Worm (Caenorhabditis elegans) whole organism, young adult: Measurements from ENCODE around the gene T15H9.5.

Experiments
- D2030.7 ChIP-seq: fragments of 200-800 bp; sonication (Bioruptor generic); IDR thresholded peaks from 2 replicates; pipeline ENCODE4 v1.3.6; 2022; ENCODE audit warnings: missing genetic modification reagents, missing genetic modification characterization, missing compliant biosample characterization
- F22D6.2 ChIP-seq: sonication (generic microtip); optimal IDR thresholded peaks from 2 replicates; lab custom pipeline; 2016; ENCODE audit warnings: mild to moderate bottlenecking, missing genetic modification characterization, missing compliant biosample characterization
- F33H1.4 ChIP-seq: fragments of 200-800 bp; sonication (Bioruptor generic); IDR thresholded peaks from 2 replicates; pipeline ENCODE4 v1.3.6; 2022; ENCODE audit warnings: missing genetic modification reagents, missing genetic modification characterization, missing compliant biosample characterization
- F39B2.1 ChIP-seq: fragments of 200-800 bp; sonication (Bioruptor generic); IDR thresholded peaks from 2 replicates; pipeline ENCODE4 v1.3.6; 2022; ENCODE audit warnings: missing genetic modification reagents, missing genetic modification characterization, missing compliant biosample characterization
- ZK185.1 ChIP-seq: sonication (generic microtip); optimal IDR thresholded peaks from 2 replicates; lab custom pipeline; 2016; ENCODE audit warnings: mild to moderate bottlenecking, missing genetic modification characterization, missing compliant biosample characterization; ENCODE audit not compliant: poor library complexity, severe bottlenecking
- akir-1 ChIP-seq: fragments of 200-800 bp; sonication (Bioruptor generic); optimal IDR thresholded peaks from 2 replicates; lab custom pipeline; 2018; ENCODE audit warnings: mild to moderate bottlenecking, missing genetic modification characterization, moderate library complexity, missing compliant biosample characterization
- aptf-3 ChIP-seq: fragments of 200-800 bp; sonication (Bioruptor generic); IDR thresholded peaks from 2 replicates; pipeline ENCODE4 v1.3.6; 2022; ENCODE audit warnings: missing genetic modification characterization, missing compliant biosample characterization
- ceh-100 ChIP-seq: fragments of 200-800 bp; sonication (Bioruptor generic); IDR thresholded peaks from 2 replicates; pipeline ENCODE4 v1.3.6; 2022; ENCODE audit warnings: missing genetic modification reagents, missing genetic modification characterization, missing compliant biosample characterization
- ceh-91 ChIP-seq: fragments of 200-800 bp; sonication (Bioruptor generic); IDR thresholded peaks from 2 replicates; pipeline ENCODE4 v1.3.6; 2022; ENCODE audit warnings: missing genetic modification reagents, missing genetic modification characterization, missing compliant biosample characterization
- chd-7 ChIP-seq: sonication (generic microtip); optimal IDR thresholded peaks from 2 replicates; lab custom pipeline; 2016; ENCODE audit warnings: mild to moderate bottlenecking, missing genetic modification characterization, moderate library complexity, missing compliant biosample characterization
- die-1 ChIP-seq: sonication (generic microtip); optimal IDR thresholded peaks from 2 replicates; lab custom pipeline; 2016; ENCODE audit warnings: missing genotype, mild to moderate bottlenecking, missing genetic modification characterization, missing compliant biosample characterization
- dox-1 ChIP-seq: fragments of 200-800 bp; sonication (Bioruptor generic); IDR thresholded peaks from 2 replicates; pipeline ENCODE4 v1.3.6; 2022; ENCODE audit warnings: missing genetic modification reagents, missing genetic modification characterization, missing compliant biosample characterization
- egl-18 ChIP-seq: fragments of 200-800 bp; sonication (Bioruptor generic); IDR thresholded peaks from 2 replicates; pipeline ENCODE4 v1.3.6; 2022; ENCODE audit warnings: missing genetic modification reagents, missing genetic modification characterization, missing compliant biosample characterization
- egl-44 ChIP-seq: fragments of 200-800 bp; sonication (Bioruptor generic); IDR thresholded peaks from 2 replicates; pipeline ENCODE4 v1.3.6; 2022; ENCODE audit warnings: missing genetic modification reagents, missing genetic modification characterization, missing compliant biosample characterization
- egrh-3 ChIP-seq: fragments of 200-800 bp; sonication (Bioruptor generic); IDR thresholded peaks from 2 replicates; pipeline ENCODE4 v1.3.6; 2022; ENCODE audit warnings: missing genetic modification reagents, missing genetic modification characterization, missing compliant biosample characterization
- ets-4 ChIP-seq: fragments of 200-800 bp; sonication (Bioruptor generic); optimal IDR thresholded peaks from 2 replicates; lab custom pipeline; 2018; ENCODE audit warnings: mild to moderate bottlenecking, missing genetic modification characterization, missing compliant biosample characterization
- gei-17 ChIP-seq: fragments of 200-800 bp; sonication (Bioruptor generic); optimal IDR thresholded peaks from 2 replicates; lab custom pipeline; 2018; ENCODE audit warnings: mild to moderate bottlenecking, missing genetic modification characterization, missing compliant biosample characterization
- him-1 ChIP-seq: sonication (generic microtip); optimal IDR thresholded peaks from 2 replicates; lab custom pipeline; 2016; ENCODE audit warnings: missing genotype, missing genetic modification reagents, missing genetic modification characterization, missing compliant biosample characterization
- hmg-1.2 ChIP-seq: fragments of 200-800 bp; sonication (Bioruptor generic); IDR thresholded peaks from 2 replicates; pipeline ENCODE4 v1.3.6; 2022; ENCODE audit warnings: missing genetic modification reagents, missing genetic modification characterization, missing compliant biosample characterization
- hsf-1 ChIP-seq: fragments of 200-800 bp; sonication (Bioruptor generic); IDR thresholded peaks from 2 replicates; pipeline ENCODE4 v1.3.6; 2022; ENCODE audit warnings: missing genetic modification reagents, missing genetic modification characterization, missing compliant biosample characterization
- let-607 ChIP-seq, 2 experiments: fragments of 200-800 bp in 1 of 2; sonication (Bioruptor generic) in 1 of 2; sonication (generic microtip) in 1 of 2; optimal IDR thresholded peaks; 2 replicates each; lab custom pipeline; 2016 to 2018; ENCODE audit warnings: mild to moderate bottlenecking in 2 of 2, missing compliant biosample characterization in 2 of 2, missing genetic modification characterization in 2 of 2, moderate library complexity in 2 of 2, missing genotype in 1 of 2
- lin-54 ChIP-seq: fragments of 200-800 bp; sonication (Bioruptor generic); optimal IDR thresholded peaks from 2 replicates; lab custom pipeline; 2018; ENCODE audit warnings: mild to moderate bottlenecking, missing genetic modification characterization, missing compliant biosample characterization
- lsl-1 ChIP-seq: fragments of 200-800 bp; sonication (Bioruptor generic); optimal IDR thresholded peaks from 2 replicates; lab custom pipeline; 2018; ENCODE audit warnings: mild to moderate bottlenecking, missing genetic modification characterization, moderate library complexity, missing compliant biosample characterization
- madf-3 ChIP-seq: fragments of 200-800 bp; sonication (Bioruptor generic); IDR thresholded peaks from 2 replicates; pipeline ENCODE4 v1.3.6; 2022; ENCODE audit warnings: missing genetic modification reagents, missing genetic modification characterization, missing compliant biosample characterization
- madf-6 ChIP-seq: fragments of 200-800 bp; sonication (Bioruptor generic); IDR thresholded peaks from 2 replicates; pipeline ENCODE4 v1.3.6; 2022; ENCODE audit warnings: missing genetic modification reagents, missing genetic modification characterization, missing compliant biosample characterization
- madf-8 ChIP-seq: fragments of 200-800 bp; sonication (Bioruptor generic); conservative IDR thresholded peaks from 2 replicates; pipeline ENCODE4 v1.3.6; 2022; ENCODE audit warnings: missing genetic modification reagents, missing genetic modification characterization, missing compliant biosample characterization
- mcd-1 ChIP-seq: fragments of 200-800 bp; sonication (Bioruptor generic); IDR thresholded peaks from 2 replicates; pipeline ENCODE4 v1.3.6; 2022; ENCODE audit warnings: missing genetic modification reagents, missing genetic modification characterization, missing compliant biosample characterization
- mel-28 ChIP-seq: sonication (generic microtip); optimal IDR thresholded peaks from 2 replicates; lab custom pipeline; 2016; ENCODE audit warnings: borderline replicate concordance, mild to moderate bottlenecking, missing genetic modification characterization, missing compliant biosample characterization
- nhr-120 ChIP-seq: fragments of 200-800 bp; sonication (Bioruptor generic); IDR thresholded peaks from 2 replicates; pipeline ENCODE4 v1.3.6; 2022; ENCODE audit warnings: missing genetic modification characterization, missing compliant biosample characterization
- pbrm-1 ChIP-seq: fragments of 200-800 bp; sonication (Bioruptor generic); IDR thresholded peaks from 2 replicates; pipeline ENCODE4 v1.3.6; 2022; ENCODE audit warnings: missing genetic modification reagents, missing genetic modification characterization, missing compliant biosample characterization
- sdz-38 ChIP-seq: sonication (generic microtip); optimal IDR thresholded peaks from 2 replicates; lab custom pipeline; 2016; ENCODE audit warnings: missing genotype, missing genetic modification characterization, missing compliant biosample characterization
- sea-2 ChIP-seq: fragments of 200-800 bp; sonication (Bioruptor generic); IDR thresholded peaks from 2 replicates; pipeline ENCODE4 v1.3.6; 2022; ENCODE audit warnings: missing genetic modification characterization, missing compliant biosample characterization
- snpc-1.1 ChIP-seq: sonication (generic microtip); optimal IDR thresholded peaks from 2 replicates; lab custom pipeline; 2017; ENCODE audit warnings: missing genetic modification characterization, mild to moderate bottlenecking, missing compliant biosample characterization, antibody characterized with exemption, moderate library complexity, missing genotype, missing genetic modification reagents; ENCODE audit not compliant: insufficient read depth
- snpc-1.3 ChIP-seq: sonication (generic microtip); optimal IDR thresholded peaks from 2 replicates; lab custom pipeline; 2017; ENCODE audit warnings: missing genetic modification characterization, mild to moderate bottlenecking, missing compliant biosample characterization, antibody characterized with exemption, moderate library complexity, missing genotype, missing genetic modification reagents; ENCODE audit not compliant: insufficient read depth
- somi-1 ChIP-seq: fragments of 200-800 bp; sonication (Bioruptor generic); optimal IDR thresholded peaks from 2 replicates; lab custom pipeline; 2018; ENCODE audit warnings: mild to moderate bottlenecking, missing genetic modification characterization, missing compliant biosample characterization
- tlf-1 ChIP-seq: fragments of 200-800 bp; sonication (Bioruptor generic); optimal IDR thresholded peaks from 2 replicates; lab custom pipeline; 2018; ENCODE audit warnings: mild to moderate bottlenecking, missing genetic modification characterization, missing compliant biosample characterization
- zfh-2 ChIP-seq: fragments of 200-800 bp; sonication (Bioruptor generic); conservative IDR thresholded peaks from 2 replicates; pipeline ENCODE4 v1.3.6; 2022; ENCODE audit warnings: missing genetic modification reagents, missing genetic modification characterization, missing compliant biosample characterization
- ztf-3 ChIP-seq: fragments of 200-800 bp; sonication (Bioruptor generic); optimal IDR thresholded peaks from 2 replicates; lab custom pipeline; 2018; ENCODE audit warnings: mild to moderate bottlenecking, missing genetic modification characterization, missing compliant biosample characterization

T15H9.5 gene

ce11 chrII:9644438-9644837 is 33.2 kb upstream of the T15H9.5 start, which contains the start of gene fzr-1:
Gene fzr-1, minus strand, starts transcription at chrII:9644466.
- TF ChIP-seq ceh-91 (GFP tag; lab: Robert Waterston, UW) (no peak), zfh-2 (GFP tag; lab: Robert Waterston, UW) (no peak), pbrm-1 (GFP tag; lab: Robert Waterston, UW) (no peak), akir-1 (GFP tag; lab: Kevin White, UChicago) (no peak), ztf-3 (GFP tag; lab: Kevin White, UChicago) (no peak), ets-4 (GFP tag; lab: Kevin White, UChicago) (no peak), dox-1 (no peak), him-1 (no peak), lin-54 (GFP tag; lab: Kevin White, UChicago) (no peak), let-607 (tag; optimal IDR thresholded peaks at IDR 0.05; lab: Kevin White, UChicago) (no peak), chd-7 (no peak), nhr-120 (GFP tag; lab: Robert Waterston, UW) (no peak), sea-2 (GFP tag; lab: Robert Waterston, UW) (no peak), gei-17 (GFP tag; lab: Kevin White, UChicago) (no peak), mel-28 (no peak), somi-1 (GFP tag; lab: Kevin White, UChicago) (no peak), tlf-1 (GFP tag; lab: Kevin White, UChicago) (no peak), snpc-1.1 (tag; lab: Kevin White, UChicago) (no peak), mcd-1 (GFP tag; lab: Robert Waterston, UW) (no peak)

ce11 chrII:9636300-9636699 is 25.1 kb upstream of the T15H9.5 start, which contains the start of gene ZK1307.7:
Gene ZK1307.7, plus strand, starts transcription at chrII:9636600.
- TF ChIP-seq madf-8 (GFP tag; lab: Robert Waterston, UW): no peak

- peak; percentile 28 for TF ChIP-seq madf-6
- TF ChIP-seq F33H1.4 (GFP tag; lab: Robert Waterston, UW): peak; percentile 60
- peak; percentile 21; the same call in 1 of the 2 replicates for TF ChIP-seq D2030.7 (GFP tag; lab: Robert Waterston, UW)
- TF ChIP-seq madf-3 (GFP tag; lab: Robert Waterston, UW): peak; percentile 70; the same call in 1 of the 2 replicates
- TF ChIP-seq aptf-3 (GFP tag; lab: Robert Waterston, UW): 0 out of 2 replicates have a peak, but pooled peaks have one; percentile 22
- TF ChIP-seq dox-1: peak; percentile 33; the same call in 1 of the 2 replicates
- peak; percentile 14; the same call in 1 of the 2 replicates for TF ChIP-seq egrh-3
- peak; percentile 95 for TF ChIP-seq hsf-1 (GFP tag; lab: Robert Waterston, UW)
Measured at ce11 chrII:9633956-9634560, 22.8 kb upstream of the T15H9.5 start.

ce11 chrII:9625930-9626329 is 14.7 kb upstream of the T15H9.5 start:
- TF ChIP-seq ztf-3 (GFP tag; lab: Kevin White, UChicago) (no peak), egl-44 (no peak)

- TF ChIP-seq egrh-3: no peak
- no peak for TF ChIP-seq ceh-100 (GFP tag; lab: Robert Waterston, UW)
- TF ChIP-seq sdz-38 (tag; lab: Kevin White, UChicago): no peak
- no peak for TF ChIP-seq ZK185.1 (tag; lab: Kevin White, UChicago)
- TF ChIP-seq lsl-1: peak; percentile 82
- TF ChIP-seq die-1: no peak
- peak; percentile 83 for TF ChIP-seq madf-6
- TF ChIP-seq F39B2.1: no peak
- 0 out of 2 replicates have a peak, but pooled peaks have one; percentile 5 for TF ChIP-seq hmg-1.2 (GFP tag; lab: Robert Waterston, UW)
- TF ChIP-seq let-607 (tag; optimal IDR thresholded peaks at IDR 0.05; lab: Kevin White, UChicago): peak; percentile 70 to 78
- peak; percentile 57 for TF ChIP-seq snpc-1.3 (tag; lab: Kevin White, UChicago)
- TF ChIP-seq D2030.7 (GFP tag; lab: Robert Waterston, UW): peak; percentile 45; the same call in 1 of the 2 replicates
- no peak for TF ChIP-seq F22D6.2 (tag; lab: Kevin White, UChicago)
- no peak for TF ChIP-seq madf-3 (GFP tag; lab: Robert Waterston, UW)
- TF ChIP-seq egl-18 (GFP tag; lab: Robert Waterston, UW): no peak
- no peak for TF ChIP-seq akir-1 (GFP tag; lab: Kevin White, UChicago)
- 0 out of 2 replicates have a peak, but pooled peaks have one; percentile 34 for TF ChIP-seq mcd-1 (GFP tag; lab: Robert Waterston, UW)
- TF ChIP-seq madf-8 (GFP tag; lab: Robert Waterston, UW): 0 out of 2 replicates have a peak, but pooled peaks have one; percentile 12
Measured at ce11 chrII:9624110-9624695, 13.0 kb upstream of the T15H9.5 start, which contains the start of the genes dnj-20 and ZK1307.8. Gene dnj-20, minus strand, starts transcription at chrII:9624176. Gene ZK1307.8, plus strand, starts transcription at chrII:9624613.
